Fruit fly (Drosophila melanogaster) whole organism, pupa: Measurements from ENCODE around the gene beta-PheRS.

Experiments used
- CG10348 ChIP-seq: fragments of 200-800 bp; sonication (Bioruptor generic); IDR thresholded peaks from 2 replicates; pipeline ENCODE4 v1.3.6; 2022; ENCODE audit warnings: missing biosample characterization, missing genetic modification characterization
- CG8159 ChIP-seq: fragments of 200-800 bp; sonication (Bioruptor generic); optimal IDR thresholded peaks from 3 replicates; lab custom pipeline; 2018; ENCODE audit warnings: missing biosample characterization, mild to moderate bottlenecking, missing genetic modification characterization, moderate library complexity
- EcR ChIP-seq: fragments of 200-800 bp; sonication (Bioruptor generic); optimal IDR thresholded peaks from 3 replicates; lab custom pipeline; 2019; ENCODE audit warnings: missing biosample characterization, missing genetic modification characterization, mild to moderate bottlenecking, moderate library complexity, missing genetic modification reagents

DNA sequence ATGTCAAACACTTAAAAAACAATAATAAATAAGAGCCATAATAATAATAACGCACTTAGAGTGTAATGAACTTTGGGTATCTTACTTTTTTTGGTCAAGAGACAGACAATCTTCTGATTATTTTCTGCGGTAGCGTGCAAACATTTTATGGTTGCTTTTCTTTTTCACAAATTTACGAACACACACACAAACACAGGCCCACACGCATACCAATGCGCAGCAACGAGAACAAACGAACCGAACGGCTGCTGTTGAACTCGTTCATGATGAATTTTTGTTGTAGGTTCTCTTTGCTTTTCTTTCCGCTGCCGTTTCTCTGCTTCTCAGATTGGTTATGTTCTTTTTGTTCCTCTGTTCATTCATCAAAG is 18.3 kb downstream of the beta-PheRS start:
- TF ChIP-seq EcR (peak; percentile 80), CG8159 (tag; lab: Kevin White, UChicago) (no peak), CG10348 (no peak)
